Worm (Caenorhabditis elegans): ENCODE measurements around the gene sre-10.

DNA sequence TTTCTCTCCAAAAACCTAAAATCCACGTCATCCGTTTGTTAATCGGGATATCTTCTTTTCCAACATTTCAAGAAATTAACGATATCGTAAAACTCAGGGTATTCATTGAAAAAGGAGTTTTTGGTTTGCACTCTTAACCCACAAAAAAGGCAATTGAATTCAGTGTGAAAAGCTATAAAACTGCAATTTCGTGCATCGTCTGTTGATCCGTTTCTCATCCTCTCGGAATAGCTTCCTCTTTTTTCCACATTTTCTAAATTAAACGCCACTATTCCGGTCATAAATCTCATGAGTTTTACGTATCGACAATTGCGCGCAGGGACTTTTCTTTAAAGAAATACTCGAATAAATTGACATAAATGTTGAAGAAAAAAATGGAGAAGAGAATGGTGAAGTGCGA is 20.1 kb upstream of the sre-10 start:
- TF ChIP-seq unc-62 (GFP tag; optimal IDR thresholded peaks at IDR 0.05), result no peak
- TF ChIP-seq lin-13 (tag; optimal IDR thresholded peaks at IDR 0.05), result no peak
